Fruit fly (Drosophila melanogaster): ENCODE results near the gene CG43658.

DNA sequence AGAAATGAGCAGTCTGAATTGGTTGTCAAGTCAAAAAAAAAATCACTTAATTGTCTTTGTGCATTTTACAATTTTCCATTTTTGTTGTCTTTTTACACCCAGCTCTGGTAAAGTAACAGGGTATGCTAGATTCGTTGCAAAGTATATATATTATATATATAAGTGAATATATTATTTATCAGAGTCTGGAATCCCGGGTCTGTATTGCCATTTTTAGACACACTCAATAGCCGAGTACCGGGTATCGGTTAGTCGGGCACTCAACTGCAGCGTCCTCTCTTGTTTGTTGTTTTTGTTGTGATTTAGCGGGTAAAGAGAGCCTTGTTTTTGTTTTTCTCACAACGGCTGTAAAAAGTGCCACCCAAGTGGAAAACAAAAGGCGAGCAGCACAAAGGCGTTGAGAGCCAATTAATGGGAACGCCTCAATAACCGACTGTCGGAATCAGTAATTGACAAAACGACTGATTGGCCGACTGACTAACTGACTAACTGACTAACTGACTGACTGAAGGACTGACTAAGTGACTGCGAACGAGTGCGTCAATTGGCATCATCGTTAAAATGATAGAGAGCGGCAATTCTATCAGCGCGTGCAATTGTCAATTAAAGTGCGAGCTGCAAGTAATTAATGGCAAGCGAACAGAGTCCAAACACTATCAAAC lies 67.2 kb downstream of the CG43658 start:
- TF ChIP-seq psq (optimal IDR thresholded peaks at IDR 0.05) (no peak), Sin3A (optimal IDR thresholded peaks at IDR 0.05) (no peak)
